Fruit fly (Drosophila melanogaster): ENCODE data around the gene Dad.

The Dad gene

DNA sequence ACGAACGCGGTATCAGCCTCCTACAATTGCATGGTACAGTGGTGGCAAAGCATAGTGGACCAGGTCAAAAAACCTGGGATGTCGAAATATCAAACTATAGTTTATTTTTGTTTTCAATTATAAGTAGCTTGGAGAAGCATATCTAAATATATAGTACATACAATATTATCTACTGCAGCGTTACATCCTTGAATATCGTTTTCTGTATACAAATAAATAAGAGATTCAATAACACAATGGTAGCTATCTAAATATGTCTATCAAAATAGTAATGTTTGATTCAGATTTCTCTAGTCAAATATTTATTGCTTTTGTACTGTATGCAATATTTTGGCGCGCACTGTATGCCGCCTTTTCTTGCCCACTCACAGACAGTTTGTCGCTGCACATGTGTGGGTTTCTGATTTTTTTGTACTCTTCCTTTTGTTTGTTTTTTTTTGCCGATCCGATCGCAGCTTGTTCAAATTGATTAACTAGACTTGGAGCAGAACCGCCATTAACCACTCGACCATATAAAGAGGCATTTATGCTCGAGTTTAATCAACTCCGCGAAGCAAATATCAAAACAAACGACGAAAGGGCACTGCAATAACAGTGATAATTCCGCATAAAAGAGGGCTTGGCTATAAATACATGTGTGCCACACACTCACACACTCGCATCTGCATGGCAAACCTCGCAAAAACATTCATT is 27.0 kb downstream of the Dad start (continued):
- TF ChIP-seq CG3838 (GFP tag; optimal IDR thresholded peaks at IDR 0.05) (peak; percentile 90), CG7786 (GFP tag; optimal IDR thresholded peaks at IDR 0.05) (peak; percentile 88), CG34376 (GFP tag; optimal IDR thresholded peaks at IDR 0.05) (peak; percentile 88), NK7.1 (GFP tag; optimal IDR thresholded peaks at IDR 0.05) (peak; percentile 84), HLHmδ (GFP tag; optimal IDR thresholded peaks at IDR 0.05) (no peak), CG7987 (GFP tag; optimal IDR thresholded peaks at IDR 0.05) (peak; percentile 79), Hey (tag; optimal IDR thresholded peaks at IDR 0.05) (no peak), stc (GFP tag; IDR thresholded peaks at IDR 0.05) (peak; percentile 94), ro (GFP tag; IDR thresholded peaks at IDR 0.05) (peak; percentile 79), Drgx (GFP tag; IDR thresholded peaks at IDR 0.05) (peak; percentile 96), CG1602 (GFP tag; optimal IDR thresholded peaks at IDR 0.05) (peak; percentile 94), CG13775 (GFP tag; optimal IDR thresholded peaks at IDR 0.05) (peak; percentile 97), ranshi (GFP tag; IDR thresholded peaks at IDR 0.05) (peak; percentile 93), dmrt99B (tag; optimal IDR thresholded peaks at IDR 0.05) (peak; percentile 97), CG18476 (GFP tag; optimal IDR thresholded peaks at IDR 0.05) (peak; percentile 94), CG10147 (GFP tag; optimal IDR thresholded peaks at IDR 0.05) (peak; percentile 88), gem (tag; optimal IDR thresholded peaks at IDR 0.05) (peak; percentile 98), esg (GFP tag; conservative IDR thresholded peaks at IDR 0.05) (peak; percentile 91), zfh1 (GFP tag; IDR thresholded peaks at IDR 0.05) (peak; percentile 94; the same call in 2 of the 3 replicates), Dll (GFP tag; IDR thresholded peaks at IDR 0.05; ENCODE audit: partially characterized antibody) (no peak), sc (optimal IDR thresholded peaks at IDR 0.05) (no peak), sc (GFP tag; optimal IDR thresholded peaks at IDR 0.05) (peak; percentile 94), HLH4C (GFP tag; IDR thresholded peaks at IDR 0.05; ENCODE audit: partially characterized antibody) (no peak), CG4820 (GFP tag; optimal IDR thresholded peaks at IDR 0.05) (peak; percentile 93), CG2875 (GFP tag; optimal IDR thresholded peaks at IDR 0.05) (peak; percentile 97), CG6272 (GFP tag; IDR thresholded peaks at IDR 0.05) (peak; percentile 82), CG6765 (GFP tag; optimal IDR thresholded peaks at IDR 0.05) (peak; percentile 92), CG6689 (GFP tag; IDR thresholded peaks at IDR 0.05) (peak; percentile 95), CG14050 (GFP tag; IDR thresholded peaks at IDR 0.05) (peak; percentile 93), tup (GFP tag; optimal IDR thresholded peaks at IDR 0.05) (peak; percentile 86), CG11695 (GFP tag; IDR thresholded peaks at IDR 0.05) (peak; percentile 98), C15 (GFP tag; IDR thresholded peaks at IDR 0.05) (peak; percentile 73; the same call in 2 of the 3 replicates), Sox100B (GFP tag; optimal IDR thresholded peaks at IDR 0.05) (peak; percentile 98), vvl (GFP tag; IDR thresholded peaks at IDR 0.05) (peak; percentile 96), CTCF (GFP tag; optimal IDR thresholded peaks at IDR 0.05) (peak; percentile 71), YL-1 (GFP tag; optimal IDR thresholded peaks at IDR 0.05) (peak; percentile 85), CG13296 (GFP tag; optimal IDR thresholded peaks at IDR 0.05) (peak; percentile 94), CG5180 (GFP tag; optimal IDR thresholded peaks at IDR 0.05) (peak; percentile 88), chif (GFP tag; optimal IDR thresholded peaks at IDR 0.05) (peak; percentile 89 to 93), sima (GFP tag; optimal IDR thresholded peaks at IDR 0.05) (peak; percentile 82), CG4328 (GFP tag; optimal IDR thresholded peaks at IDR 0.05) (peak; percentile 91), Hand (GFP tag; optimal IDR thresholded peaks at IDR 0.05) (peak; percentile 93), NFAT (GFP tag; IDR thresholded peaks at IDR 0.05) (peak; percentile 85), bowl (GFP tag; IDR thresholded peaks at IDR 0.05) (peak; percentile 75; the same call in 1 of the 2 replicates), Rfx (GFP tag; IDR thresholded peaks at IDR 0.05) (peak; percentile 92), Kr (GFP tag; optimal IDR thresholded peaks at IDR 0.05) (peak; percentile 66), gsb-n (tag; optimal IDR thresholded peaks at IDR 0.05) (peak; percentile 95), NC2α (GFP tag; optimal IDR thresholded peaks at IDR 0.05) (peak; percentile 79), bcd (GFP tag; optimal IDR thresholded peaks at IDR 0.05) (peak; percentile 96), Ada2b (GFP tag; IDR thresholded peaks at IDR 0.05) (peak; percentile 86), CG3065 (GFP tag; optimal IDR thresholded peaks at IDR 0.05) (peak; percentile 89)

All from whole organism, embryonic.